Worm (Caenorhabditis elegans) whole organism, L1 larva: ENCODE measurements around the gene dao-3.

ENCODE experiments used
- C04F5.9 ChIP-seq: sonication (generic microtip); optimal IDR thresholded peaks from 2 replicates; lab custom pipeline; 2016; ENCODE audit warnings: missing genetic modification characterization, missing compliant biosample characterization
- ama-1 ChIP-seq: fragments of 150-350 bp; optimal IDR thresholded peaks from 2 replicates; lab custom pipeline; 2014
- ceh-82 ChIP-seq, 3 experiments: fragments of 150-350 bp in 1 of 3; sonication (generic microtip) in 2 of 3; optimal IDR thresholded peaks; 2 replicates each; lab custom pipeline; 2014 to 2017; ENCODE audit warnings: missing biosample characterization in 3 of 3, missing genetic modification characterization in 3 of 3
- egl-13 ChIP-seq: sonication (generic microtip); optimal IDR thresholded peaks from 2 replicates; lab custom pipeline; 2016; ENCODE audit warnings: missing genotype, missing genetic modification reagents, missing genetic modification characterization, missing compliant biosample characterization
- fos-1 ChIP-seq: fragments of 150-350 bp; optimal IDR thresholded peaks from 2 replicates; lab custom pipeline; 2014; ENCODE audit warnings: missing biosample characterization, missing genetic modification characterization
- lin-15B ChIP-seq: fragments of 150-350 bp; sonication (generic microtip); optimal IDR thresholded peaks from 3 replicates; lab custom pipeline; 2014; ENCODE audit warnings: missing biosample characterization, missing genetic modification characterization
- nhr-12 ChIP-seq: sonication (generic microtip); optimal IDR thresholded peaks from 2 replicates; lab custom pipeline; 2017; ENCODE audit warnings: missing biosample characterization, missing genetic modification characterization
- nhr-76 ChIP-seq: sonication (generic microtip); optimal IDR thresholded peaks from 2 replicates; lab custom pipeline; 2017; ENCODE audit warnings: missing biosample characterization, missing genetic modification characterization
- pax-3 ChIP-seq: fragments of 200-800 bp; sonication (Bioruptor generic); optimal IDR thresholded peaks from 2 replicates; lab custom pipeline; 2018; ENCODE audit warnings: mild to moderate bottlenecking, missing genetic modification characterization, moderate library complexity, missing compliant biosample characterization
- rnt-1 ChIP-seq: sonication (generic microtip); optimal IDR thresholded peaks from 2 replicates; lab custom pipeline; 2016; ENCODE audit warnings: mild to moderate bottlenecking, missing genetic modification characterization, moderate library complexity, missing compliant biosample characterization
- vab-15 ChIP-seq: sonication (generic microtip); optimal IDR thresholded peaks from 2 replicates; lab custom pipeline; 2017; ENCODE audit warnings: missing genotype, mild to moderate bottlenecking, missing genetic modification characterization, missing compliant biosample characterization
- ztf-11 ChIP-seq, 2 experiments: sonication (generic microtip); optimal IDR thresholded peaks; 2 replicates each; lab custom pipeline; 2016 to 2017; ENCODE audit warnings: missing genetic modification characterization in 2 of 2, missing biosample characterization in 1 of 2, missing compliant biosample characterization in 1 of 2
- ztf-4 ChIP-seq: fragments of 150-350 bp; optimal IDR thresholded peaks from 2 replicates; lab custom pipeline; 2014; ENCODE audit warnings: missing biosample characterization, missing genetic modification characterization

ce11 chrX:8117827-8118317, 31.5 kb upstream of the dao-3 start:
- TF ChIP-seq rnt-1 (tag; lab: Kevin White, UChicago) (no peak), lin-15B (tag; lab: Kevin White, UChicago) (no peak), ama-1 (no peak), ztf-4 (no peak), fos-1 (no peak), ceh-82 (tag; optimal IDR thresholded peaks at IDR 0.05; lab: Kevin White, UChicago) (no peak), ztf-11 (tag; optimal IDR thresholded peaks at IDR 0.05; lab: Kevin White, UChicago) (no peak), egl-13 (tag; lab: Kevin White, UChicago) (no peak), pax-3 (tag; lab: Kevin White, UChicago) (no peak), nhr-76 (tag; lab: Kevin White, UChicago) (no peak), vab-15 (tag; lab: Kevin White, UChicago) (no peak), C04F5.9 (no peak), nhr-12 (no peak)
